Fruit fly (Drosophila melanogaster): Measurements from ENCODE around the gene CG7916.

- TF ChIP-seq CG8478 (optimal IDR thresholded peaks at IDR 0.05) (no peak), CTCF (optimal IDR thresholded peaks at IDR 0.05) (no peak)
Observed at dm6 chr2L:13876698-13877097, 30.1 kb downstream of the CG7916 start.
